Worm (Caenorhabditis elegans): ENCODE results near the gene gst-9.
"Not testable (repeated sequence)": the region's sequence is repeated elsewhere in the genome, so short reads cannot be mapped to it uniquely, and the experiment has no call there.

gst-9 gene

DNA sequence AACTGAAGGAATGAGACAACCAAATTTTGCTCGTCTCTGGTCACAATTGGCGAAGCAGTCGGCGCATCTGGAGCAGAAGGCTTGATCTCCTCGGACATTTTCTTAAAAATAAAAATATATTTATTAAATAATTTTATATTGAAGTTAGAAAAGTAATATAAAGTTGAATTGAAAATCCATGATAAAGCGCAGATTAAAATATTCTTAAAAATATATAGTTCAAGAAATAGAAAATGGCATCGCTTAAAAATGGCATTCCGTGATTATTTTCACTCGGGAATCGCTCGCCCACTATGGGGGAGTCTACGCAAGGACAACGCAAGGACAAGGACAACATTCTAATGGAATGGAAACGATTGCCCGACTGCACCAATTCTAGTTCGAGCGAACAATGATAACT lies 12.3 kb downstream of the gst-9 start, which contains the start of gene sgt-1:
Gene sgt-1, minus strand, starts transcription at position 101 of the 400 bp plus-strand sequence.
- not testable (repeated sequence) for TF ChIP-seq ceh-39, sptf-1, unc-39 (tag; optimal IDR thresholded peaks at IDR 0.05)

ce11 chrII:4904277-4904676 lies 12.9 kb downstream of the gst-9 start:
- no peak for TF ChIP-seq ztf-11 (tag; optimal IDR thresholded peaks at IDR 0.05)
- TF ChIP-seq pha-4 (tag; optimal IDR thresholded peaks at IDR 0.05) = peak; percentile 70
- no peak for TF ChIP-seq elt-1 (tag; optimal IDR thresholded peaks at IDR 0.05; ENCODE audit: borderline replicate concordance, insufficient read depth)
- no peak for TF ChIP-seq nhr-76 (tag; optimal IDR thresholded peaks at IDR 0.05)
- peak; percentile 84 for TF ChIP-seq hlh-1 (tag; optimal IDR thresholded peaks at IDR 0.05)
- no peak for TF ChIP-seq M03D4.4 (tag; optimal IDR thresholded peaks at IDR 0.05)
- TF ChIP-seq zip-8 (tag; optimal IDR thresholded peaks at IDR 0.05) = no peak
- TF ChIP-seq mab-5 (tag; optimal IDR thresholded peaks at IDR 0.05) = no peak
- peak; percentile 97 for TF ChIP-seq unc-62 (GFP tag; optimal IDR thresholded peaks at IDR 0.05)
- TF ChIP-seq nhr-2 (tag; optimal IDR thresholded peaks at IDR 0.05) = no peak
- TF ChIP-seq unc-120 (tag; optimal IDR thresholded peaks at IDR 0.05; ENCODE audit: poor library complexity, severe bottlenecking) = peak; percentile 34
- no peak for TF ChIP-seq sptf-1 (tag; optimal IDR thresholded peaks at IDR 0.05)
- TF ChIP-seq nhr-12 (tag; optimal IDR thresholded peaks at IDR 0.05) = no peak
- peak; percentile 56 for TF ChIP-seq lsy-2 (tag; optimal IDR thresholded peaks at IDR 0.05)
- TF ChIP-seq drap-1 (GFP tag; optimal IDR thresholded peaks at IDR 0.05) = no peak
- no peak for TF ChIP-seq lin-32 (GFP tag; optimal IDR thresholded peaks at IDR 0.05)
- TF ChIP-seq tbx-8 (GFP tag; optimal IDR thresholded peaks at IDR 0.05) = no peak
- no peak for TF ChIP-seq ceh-43 (GFP tag; optimal IDR thresholded peaks at IDR 0.05)
- TF ChIP-seq flh-1 (GFP tag; optimal IDR thresholded peaks at IDR 0.05) = no peak
- TF ChIP-seq ham-2 (GFP tag; optimal IDR thresholded peaks at IDR 0.05) = peak; percentile 50
- peak; percentile 93 for TF ChIP-seq ces-1 (GFP tag; optimal IDR thresholded peaks at IDR 0.05)
- TF ChIP-seq nhr-237 (tag; optimal IDR thresholded peaks at IDR 0.05) = peak; percentile 40
- peak; percentile 41 for TF ChIP-seq mep-1 (tag; optimal IDR thresholded peaks at IDR 0.05)
- TF ChIP-seq cnd-1 (tag; optimal IDR thresholded peaks at IDR 0.05) = no peak
- TF ChIP-seq ceh-83 (GFP tag; optimal IDR thresholded peaks at IDR 0.05) = no peak
- TF ChIP-seq sem-2 (GFP tag; optimal IDR thresholded peaks at IDR 0.05) = no peak
- no peak for TF ChIP-seq bed-3 (GFP tag; optimal IDR thresholded peaks at IDR 0.05)
- no peak for TF ChIP-seq nhr-28 (tag; optimal IDR thresholded peaks at IDR 0.05)
- no peak for TF ChIP-seq lin-13 (tag; optimal IDR thresholded peaks at IDR 0.05)
- TF ChIP-seq blmp-1 (tag; optimal IDR thresholded peaks at IDR 0.05) = no peak

ce11 chrII:4904778-4905177 lies 13.4 kb downstream of the gst-9 start, which contains the start of gene btbd-10:
btbd-10 (plus strand) TSS chrII:4905008.
- no peak for TF ChIP-seq sem-2 (GFP tag; optimal IDR thresholded peaks at IDR 0.05)
- TF ChIP-seq zip-8 (tag; optimal IDR thresholded peaks at IDR 0.05) = no peak
- TF ChIP-seq nhr-2 (tag; optimal IDR thresholded peaks at IDR 0.05) = no peak
- TF ChIP-seq elt-1 (tag; optimal IDR thresholded peaks at IDR 0.05; ENCODE audit: borderline replicate concordance, insufficient read depth) = no peak

ce11 chrII:4905331-4905730 lies 13.9 kb downstream of the gst-9 start:
- TF ChIP-seq bed-3 (GFP tag; optimal IDR thresholded peaks at IDR 0.05) (no peak), elt-3 (tag; optimal IDR thresholded peaks at IDR 0.05) (no peak), hlh-1 (tag; optimal IDR thresholded peaks at IDR 0.05) (no peak), ceh-83 (GFP tag; optimal IDR thresholded peaks at IDR 0.05) (no peak), blmp-1 (tag; optimal IDR thresholded peaks at IDR 0.05) (no peak), cnd-1 (tag; optimal IDR thresholded peaks at IDR 0.05) (no peak), elt-1 (tag; optimal IDR thresholded peaks at IDR 0.05; ENCODE audit: borderline replicate concordance, insufficient read depth) (no peak), drap-1 (GFP tag; optimal IDR thresholded peaks at IDR 0.05) (no peak), lin-13 (tag; optimal IDR thresholded peaks at IDR 0.05) (no peak), nhr-237 (tag; optimal IDR thresholded peaks at IDR 0.05) (no peak), tbx-8 (GFP tag; optimal IDR thresholded peaks at IDR 0.05) (no peak), nhr-12 (tag; optimal IDR thresholded peaks at IDR 0.05) (no peak), sem-2 (GFP tag; optimal IDR thresholded peaks at IDR 0.05) (no peak), unc-120 (tag; optimal IDR thresholded peaks at IDR 0.05; ENCODE audit: poor library complexity, severe bottlenecking) (no peak), unc-39 (tag; optimal IDR thresholded peaks at IDR 0.05) (no peak), zip-8 (tag; optimal IDR thresholded peaks at IDR 0.05) (no peak), ham-2 (GFP tag; optimal IDR thresholded peaks at IDR 0.05) (no peak), snpc-4 (tag; optimal IDR thresholded peaks at IDR 0.05) (no peak), ceh-39 (tag; optimal IDR thresholded peaks at IDR 0.05) (no peak), nhr-2 (tag; optimal IDR thresholded peaks at IDR 0.05) (no peak)

Measured in whole organism, mixed stage, embryonic.